Fruit fly (Drosophila melanogaster) S2 (cell line): ENCODE data around the gene AGO2.

Experiments used
- CG8478 ChIP-seq: fragments of >200 bp; optimal IDR thresholded peaks from 2 replicates; lab custom pipeline; 2018
- CTCF ChIP-seq, 2 experiments: fragments of >200 bp; optimal IDR thresholded peaks; 2 replicates each; lab custom pipeline; 2018

DNA sequence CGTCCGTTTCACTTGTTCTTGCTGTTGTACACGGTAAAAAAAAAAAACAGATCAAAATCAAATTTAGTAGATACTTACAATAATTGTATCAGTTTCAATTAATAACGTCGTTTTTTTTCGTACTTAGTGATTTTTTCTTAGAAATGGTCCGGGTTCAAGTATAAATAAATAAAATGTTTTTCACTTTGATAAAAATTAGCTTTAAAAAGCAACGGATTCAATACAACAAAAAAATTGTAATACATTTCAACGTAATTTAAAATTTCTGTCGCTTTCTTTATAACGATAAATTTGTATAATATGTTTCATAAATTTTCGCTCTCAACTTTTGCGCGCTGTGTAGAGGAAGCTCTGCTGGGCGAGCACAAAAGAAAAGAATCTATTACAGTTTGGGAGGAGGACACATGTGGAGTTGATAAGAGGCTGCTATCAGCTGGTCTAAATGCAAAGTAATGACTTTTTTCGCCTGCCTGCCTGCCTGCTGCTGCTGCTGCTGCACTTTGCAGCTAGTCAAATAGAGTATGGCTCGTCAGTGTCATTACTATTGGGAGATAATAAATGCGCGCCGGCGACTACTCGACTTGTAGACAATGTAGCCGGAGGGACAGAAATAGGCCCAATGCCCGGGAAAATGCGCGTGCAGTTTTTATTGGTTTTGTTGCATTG, 15.9 kb upstream of the AGO2 start:
- TF ChIP-seq CG8478: no peak
- TF ChIP-seq CTCF (optimal IDR thresholded peaks at IDR 0.05; lab: Kevin White, UChicago): no peak
